Worm (Caenorhabditis elegans) whole organism, L3 larva: ENCODE results near the gene D1022.5.

Source experiments
- R02D3.7 ChIP-seq: fragments of 150-350 bp; optimal IDR thresholded peaks from 2 replicates; lab custom pipeline; 2014; ENCODE audit warnings: missing biosample characterization, missing genetic modification characterization
- ceh-16 ChIP-seq: sonication (generic microtip); optimal IDR thresholded peaks from 2 replicates; lab custom pipeline; 2017; ENCODE audit warnings: missing biosample characterization, missing genetic modification characterization
- ceh-28 ChIP-seq: fragments of 150-350 bp; optimal IDR thresholded peaks from 2 replicates; lab custom pipeline; 2014; ENCODE audit warnings: missing biosample characterization, missing genetic modification reagents, missing genetic modification characterization
- ceh-82 ChIP-seq: fragments of 150-350 bp; optimal IDR thresholded peaks from 2 replicates; lab custom pipeline; 2014; ENCODE audit warnings: missing biosample characterization, missing genetic modification characterization
- daf-12 ChIP-seq: fragments of 150-350 bp; optimal IDR thresholded peaks from 2 replicates; lab custom pipeline; 2014; ENCODE audit warnings: missing biosample characterization, missing genetic modification reagents, missing genetic modification characterization
- egl-27 ChIP-seq: sonication (generic microtip); optimal IDR thresholded peaks from 4 replicates; lab custom pipeline; 2017; ENCODE audit warnings: missing biosample characterization, missing genetic modification reagents, missing genetic modification characterization
- elt-2 ChIP-seq: sonication (generic microtip); optimal IDR thresholded peaks from 2 replicates; lab custom pipeline; 2016; ENCODE audit warnings: missing genetic modification reagents, mild to moderate bottlenecking, missing genetic modification characterization, missing compliant biosample characterization
- elt-3 ChIP-seq, 3 experiments: fragments of 150-350 bp in 1 of 3; sonication (generic microtip) in 2 of 3; optimal IDR thresholded peaks; 2 replicates in 2 of 3; 4 replicates in 1 of 3; lab custom pipeline; 2014 to 2017; ENCODE audit warnings: missing biosample characterization in 3 of 3, missing genetic modification characterization in 3 of 3
- eor-1 ChIP-seq, 2 experiments: fragments of 150-350 bp; optimal IDR thresholded peaks; 2 replicates each; lab custom pipeline; 2014 to 2018; ENCODE audit warnings: missing biosample characterization in 2 of 2, missing genetic modification characterization in 2 of 2
- fkh-2 ChIP-seq: fragments of 150-350 bp; optimal IDR thresholded peaks from 2 replicates; lab custom pipeline; 2014; ENCODE audit warnings: missing biosample characterization, missing genetic modification reagents, missing genetic modification characterization
- fos-1 ChIP-seq: fragments of 150-350 bp; optimal IDR thresholded peaks from 2 replicates; lab custom pipeline; 2014; ENCODE audit warnings: missing biosample characterization, missing genetic modification characterization
- hmg-11 ChIP-seq: sonication (generic microtip); optimal IDR thresholded peaks from 2 replicates; lab custom pipeline; 2016; ENCODE audit warnings: missing genetic modification characterization, missing compliant biosample characterization
- jun-1 ChIP-seq: fragments of 150-350 bp; optimal IDR thresholded peaks from 2 replicates; lab custom pipeline; 2014; ENCODE audit warnings: missing biosample characterization, missing genetic modification reagents, missing genetic modification characterization
- lin-15B ChIP-seq: fragments of 150-350 bp; optimal IDR thresholded peaks from 2 replicates; lab custom pipeline; 2014; ENCODE audit warnings: missing biosample characterization, missing genetic modification characterization
- lin-39 ChIP-seq: fragments of 150-350 bp; optimal IDR thresholded peaks from 2 replicates; lab custom pipeline; 2018; ENCODE audit warnings: missing biosample characterization, missing genetic modification reagents, missing genetic modification characterization
- lsy-12 ChIP-seq: sonication (generic microtip); optimal IDR thresholded peaks from 2 replicates; lab custom pipeline; 2016; ENCODE audit warnings: mild to moderate bottlenecking, missing genetic modification characterization, missing compliant biosample characterization
- mdl-1 ChIP-seq: fragments of 150-350 bp; optimal IDR thresholded peaks from 2 replicates; lab custom pipeline; 2014; ENCODE audit warnings: missing biosample characterization, missing genetic modification characterization
- mml-1 ChIP-seq: fragments of 150-350 bp; sonication (generic microtip); optimal IDR thresholded peaks from 3 replicates; lab custom pipeline; 2014; ENCODE audit warnings: missing biosample characterization, missing genetic modification characterization
- nfya-1 ChIP-seq: sonication (generic microtip); optimal IDR thresholded peaks from 2 replicates; lab custom pipeline; 2017; ENCODE audit warnings: missing genetic modification characterization, mild to moderate bottlenecking, missing compliant biosample characterization, antibody characterized with exemption, moderate library complexity; ENCODE audit not compliant: insufficient read depth
- nhr-11 ChIP-seq: fragments of 150-350 bp; optimal IDR thresholded peaks from 2 replicates; lab custom pipeline; 2014; ENCODE audit warnings: missing biosample characterization, missing genetic modification characterization
- nhr-23 ChIP-seq: fragments of 150-350 bp; optimal IDR thresholded peaks from 2 replicates; lab custom pipeline; 2014; ENCODE audit warnings: missing biosample characterization, missing genetic modification reagents, missing genetic modification characterization
- nhr-237 ChIP-seq: fragments of 150-350 bp; optimal IDR thresholded peaks from 2 replicates; lab custom pipeline; 2014; ENCODE audit warnings: missing biosample characterization, missing genetic modification characterization
- nhr-25 ChIP-seq: sonication (generic microtip); optimal IDR thresholded peaks from 2 replicates; lab custom pipeline; 2017; ENCODE audit warnings: missing biosample characterization, missing genetic modification characterization
- nhr-43 ChIP-seq: sonication (generic microtip); optimal IDR thresholded peaks from 2 replicates; lab custom pipeline; 2016; ENCODE audit warnings: mild to moderate bottlenecking, missing genetic modification characterization, missing compliant biosample characterization; ENCODE audit not compliant: poor library complexity, severe bottlenecking
- nhr-67 ChIP-seq: fragments of 150-350 bp; optimal IDR thresholded peaks from 2 replicates; lab custom pipeline; 2014; ENCODE audit warnings: missing biosample characterization, missing genetic modification characterization
- nhr-76 ChIP-seq: fragments of 150-350 bp; sonication (generic microtip); optimal IDR thresholded peaks from 5 replicates; lab custom pipeline; 2014; ENCODE audit warnings: missing biosample characterization, missing genetic modification characterization
- pha-4 ChIP-seq: fragments of 150-350 bp; optimal IDR thresholded peaks from 2 replicates; lab custom pipeline; 2014; ENCODE audit warnings: missing biosample characterization, missing genetic modification reagents, missing genetic modification characterization
- pqm-1 ChIP-seq: fragments of 150-350 bp; optimal IDR thresholded peaks from 2 replicates; lab custom pipeline; 2017; ENCODE audit warnings: missing biosample characterization, missing genetic modification characterization, inconsistent platforms
- sea-2 ChIP-seq: fragments of 150-350 bp; sonication (generic microtip); optimal IDR thresholded peaks from 4 replicates; lab custom pipeline; 2014; ENCODE audit warnings: missing biosample characterization, missing genetic modification reagents, missing genetic modification characterization
- skn-1 ChIP-seq: fragments of 150-350 bp; optimal IDR thresholded peaks from 2 replicates; lab custom pipeline; 2014; ENCODE audit warnings: missing biosample characterization, missing genetic modification characterization
- snpc-4 ChIP-seq: fragments of 150-350 bp; optimal IDR thresholded peaks from 2 replicates; lab custom pipeline; 2014; ENCODE audit warnings: missing biosample characterization, missing genetic modification characterization
- tbx-2 ChIP-seq: sonication (generic microtip); optimal IDR thresholded peaks from 2 replicates; lab custom pipeline; 2016; ENCODE audit warnings: mild to moderate bottlenecking, missing genetic modification characterization, missing compliant biosample characterization
- unc-39 ChIP-seq: sonication (generic microtip); optimal IDR thresholded peaks from 4 replicates; lab custom pipeline; 2017; ENCODE audit warnings: missing biosample characterization, missing genetic modification characterization
- unc-62 ChIP-seq: fragments of 150-350 bp; sonication (generic microtip); optimal IDR thresholded peaks from 4 replicates; lab custom pipeline; 2014; ENCODE audit warnings: missing biosample characterization, missing genetic modification reagents, missing genetic modification characterization
- zag-1 ChIP-seq: fragments of 150-350 bp; optimal IDR thresholded peaks from 2 replicates; lab custom pipeline; 2014; ENCODE audit warnings: missing biosample characterization, missing genetic modification characterization
- ztf-11 ChIP-seq: fragments of 150-350 bp; optimal IDR thresholded peaks from 2 replicates; lab custom pipeline; 2014; ENCODE audit warnings: missing biosample characterization, missing genetic modification characterization
- ztf-4 ChIP-seq: fragments of 150-350 bp; optimal IDR thresholded peaks from 2 replicates; lab custom pipeline; 2014; ENCODE audit warnings: missing biosample characterization, missing genetic modification characterization

The D1022.5 gene

DNA sequence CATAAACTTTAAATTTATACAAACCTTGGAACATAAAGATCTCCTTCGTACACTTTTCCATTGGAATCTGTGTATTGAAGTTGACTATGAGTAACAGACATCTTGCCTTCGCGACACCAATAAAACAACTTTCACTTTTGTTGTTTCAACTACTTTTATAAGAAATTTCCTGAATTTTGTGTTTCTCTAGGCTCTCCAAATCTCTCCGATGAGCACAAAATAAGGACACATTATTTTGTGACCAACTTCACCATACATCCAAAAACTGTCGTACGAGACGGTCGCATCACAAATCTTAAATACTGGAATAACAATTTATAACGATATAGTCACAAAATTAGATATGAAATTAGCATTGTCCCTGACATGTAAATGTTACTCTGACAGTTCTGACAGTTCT is at the start of gene D1022.5:
Gene D1022.5 (minus strand): TSS at position 101 of the 400 bp plus-strand sequence.
- TF ChIP-seq jun-1 (tag; lab: Kevin White, UChicago): no peak
- no peak for TF ChIP-seq elt-2
- no peak for TF ChIP-seq fos-1
- TF ChIP-seq nhr-25 (tag; lab: Kevin White, UChicago): no peak
- TF ChIP-seq R02D3.7: no peak
- TF ChIP-seq lsy-12: no peak
- no peak for TF ChIP-seq snpc-4 (tag; lab: Kevin White, UChicago)
- TF ChIP-seq nhr-43 (tag; lab: Kevin White, UChicago): no peak
- TF ChIP-seq unc-62 (GFP tag; lab: Kevin White, UChicago): no peak
- no peak for TF ChIP-seq lin-39 (tag; lab: Kevin White, UChicago)
- no peak for TF ChIP-seq sea-2 (GFP tag; lab: Kevin White, UChicago)
- TF ChIP-seq egl-27 (tag; lab: Kevin White, UChicago): no peak
- TF ChIP-seq ceh-28 (tag; lab: Kevin White, UChicago): no peak

DNA sequence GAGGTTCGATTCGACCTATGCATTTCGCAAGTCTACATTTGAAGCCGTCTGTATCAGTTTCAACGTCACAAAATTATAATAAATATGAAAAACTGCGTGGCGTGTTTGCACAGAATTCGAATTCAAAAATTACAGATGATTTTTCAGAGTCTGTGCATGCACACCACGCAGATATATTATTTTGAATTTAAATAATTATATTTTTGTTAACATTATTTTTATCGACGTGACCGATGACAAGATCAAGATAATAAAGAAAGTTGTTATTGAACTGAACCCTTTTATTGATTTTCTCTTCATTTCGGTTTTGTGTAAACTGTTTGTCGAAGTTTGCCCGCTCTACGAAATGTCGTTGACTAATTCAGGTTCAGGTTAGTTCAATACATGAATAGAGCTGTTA is 46.4 kb upstream of the D1022.5 start, which contains the start of gene C28F5.1:
Gene C28F5.1 (plus strand): TSS at position 301 of the 400 bp plus-strand sequence.
- TF ChIP-seq fos-1: no peak
- no peak for TF ChIP-seq eor-1 (tag; optimal IDR thresholded peaks at IDR 0.05; lab: Kevin White, UChicago)
- no peak for TF ChIP-seq elt-2
- no peak for TF ChIP-seq unc-62 (GFP tag; lab: Kevin White, UChicago)
- TF ChIP-seq pqm-1 (tag; lab: Kevin White, UChicago): no peak
- no peak for TF ChIP-seq daf-12
- no peak for TF ChIP-seq R02D3.7
- TF ChIP-seq zag-1: no peak
- TF ChIP-seq mdl-1: no peak
- no peak for TF ChIP-seq elt-3 (tag; optimal IDR thresholded peaks at IDR 0.05; lab: Kevin White, UChicago)
- TF ChIP-seq pha-4 (tag; lab: Kevin White, UChicago): no peak
- no peak for TF ChIP-seq ceh-28 (tag; lab: Kevin White, UChicago)
- no peak for TF ChIP-seq unc-39 (tag; lab: Kevin White, UChicago)
- no peak for TF ChIP-seq nfya-1 (tag; lab: Kevin White, UChicago)
- no peak for TF ChIP-seq ztf-4 (tag; lab: Kevin White, UChicago)
- no peak for TF ChIP-seq nhr-67 (tag; lab: Kevin White, UChicago)

DNA sequence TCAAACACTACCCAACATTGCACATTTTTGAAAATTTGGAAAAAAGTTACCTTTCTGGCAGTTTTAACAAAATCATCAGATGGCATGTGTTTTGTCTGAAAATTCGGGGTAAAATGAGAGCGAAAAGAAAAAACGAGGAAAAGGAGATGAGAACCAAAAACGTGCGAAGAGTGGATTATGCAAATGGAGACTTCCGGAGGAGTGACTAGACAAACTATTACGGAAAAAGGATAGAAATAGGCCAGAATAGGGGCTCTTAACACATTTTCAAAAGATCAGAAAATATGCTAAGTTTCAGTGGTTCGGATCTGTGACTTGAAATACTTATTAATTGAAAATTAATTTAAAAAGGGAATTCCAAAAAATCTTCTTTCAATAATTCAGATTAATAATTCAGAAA is 40.8 kb upstream of the D1022.5 start, which contains the start of gene srab-14:
Gene srab-14 (minus strand): TSS at position 101 of the 400 bp plus-strand sequence.
- TF ChIP-seq lin-15B (tag; lab: Kevin White, UChicago) (no peak), nhr-23 (tag; lab: Kevin White, UChicago) (no peak), fkh-2 (no peak), ceh-82 (tag; lab: Kevin White, UChicago) (no peak), nhr-237 (tag; lab: Kevin White, UChicago) (no peak), nhr-76 (no peak), hmg-11 (no peak), unc-62 (GFP tag; lab: Kevin White, UChicago) (no peak), tbx-2 (tag; lab: Kevin White, UChicago) (no peak), ztf-4 (tag; lab: Kevin White, UChicago) (no peak), elt-2 (no peak), daf-12 (no peak), mml-1 (tag; lab: Kevin White, UChicago) (no peak), ztf-11 (tag; lab: Kevin White, UChicago) (no peak), ceh-28 (tag; lab: Kevin White, UChicago) (no peak), nhr-11 (tag; lab: Kevin White, UChicago) (no peak), pha-4 (tag; lab: Kevin White, UChicago) (no peak), ceh-16 (no peak), lin-39 (tag; lab: Kevin White, UChicago) (no peak)
- TF ChIP-seq, all 47 proteins: peak for 0

DNA sequence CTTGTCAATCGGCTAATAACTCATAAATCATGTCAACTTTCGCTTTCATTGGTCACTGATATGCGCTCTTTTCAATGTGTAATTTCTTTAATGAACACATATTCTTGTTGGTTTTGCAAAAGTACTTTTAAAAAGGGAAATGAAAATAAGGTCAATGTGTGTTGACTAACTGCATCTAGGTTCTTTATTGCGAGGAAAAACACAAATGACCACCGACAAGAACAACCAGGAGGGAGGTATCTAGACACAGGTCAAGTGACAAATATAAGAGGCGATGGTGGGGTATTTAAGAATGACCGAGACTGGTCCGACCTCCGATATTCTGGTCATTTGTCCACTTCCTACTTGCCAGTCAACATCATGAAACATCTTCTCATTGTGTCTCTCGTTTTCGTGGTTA is 37.5 kb upstream of the D1022.5 start, which contains the start of gene spi-1:
Gene spi-1 (plus strand): TSS at position 178 of the 400 bp plus-strand sequence.
- TF ChIP-seq fos-1 (no peak), skn-1 (tag; lab: Kevin White, UChicago) (no peak), elt-2 (no peak), zag-1 (no peak), nhr-76 (no peak), nhr-23 (tag; lab: Kevin White, UChicago) (peak; percentile 59), elt-3 (tag; optimal IDR thresholded peaks at IDR 0.05; lab: Kevin White, UChicago) (no peak), mml-1 (tag; lab: Kevin White, UChicago) (no peak)
